Worm (Caenorhabditis elegans): ENCODE results near the gene vmo-1.
A peak's percentile ranks its signal among the peaks of the same experiment; 100 is the strongest.
"Not testable (repeated sequence)": the region's sequence is repeated elsewhere in the genome, so short reads cannot be mapped to it uniquely, and the experiment has no call there.

Gene vmo-1

ce11 chrV:20518927-20519326 lies 33.9 kb downstream of the vmo-1 start, which contains the start of gene Y38H6C.25:
Gene Y38H6C.25, plus strand, starts transcription at chrV:20519227.
- TF ChIP-seq ztf-4 (tag; optimal IDR thresholded peaks at IDR 0.05) (no peak), egl-27 (tag; optimal IDR thresholded peaks at IDR 0.05) (no peak), dmd-4 (tag; optimal IDR thresholded peaks at IDR 0.05) (no peak), ztf-1 (GFP tag; conservative IDR thresholded peaks at IDR 0.05) (no peak), C34F6.9 (tag; optimal IDR thresholded peaks at IDR 0.05) (no peak), nhr-23 (tag; optimal IDR thresholded peaks at IDR 0.05) (no peak), lin-13 (GFP tag; optimal IDR thresholded peaks at IDR 0.05) (no peak), nhr-237 (tag; optimal IDR thresholded peaks at IDR 0.05) (no peak), ztf-11 (tag; optimal IDR thresholded peaks at IDR 0.05) (no peak), nhr-21 (tag; optimal IDR thresholded peaks at IDR 0.05) (no peak)

ce11 chrV:20517005-20517404 lies 35.9 kb downstream of the vmo-1 start:
- TF ChIP-seq unc-39 (tag; optimal IDR thresholded peaks at IDR 0.05) (no peak), nhr-11 (tag; optimal IDR thresholded peaks at IDR 0.05) (no peak), nhr-6 (tag; optimal IDR thresholded peaks at IDR 0.05) (no peak), nhr-77 (tag; optimal IDR thresholded peaks at IDR 0.05) (no peak), blmp-1 (tag; optimal IDR thresholded peaks at IDR 0.05; ENCODE audit: insufficient read depth) (no peak), mab-5 (tag; optimal IDR thresholded peaks at IDR 0.05) (no peak), nhr-129 (tag; optimal IDR thresholded peaks at IDR 0.05) (no peak), mbf-1 (tag; optimal IDR thresholded peaks at IDR 0.05) (no peak), skn-1 (tag; optimal IDR thresholded peaks at IDR 0.05) (no peak), snpc-4 (tag; optimal IDR thresholded peaks at IDR 0.05) (no peak), peb-1 (tag; optimal IDR thresholded peaks at IDR 0.05) (no peak), ZK546.5 (tag; optimal IDR thresholded peaks at IDR 0.05) (no peak), mdl-1 (tag; optimal IDR thresholded peaks at IDR 0.05) (no peak), Y55F3AM.14 (GFP tag; optimal IDR thresholded peaks at IDR 0.05) (no peak), nhr-21 (tag; optimal IDR thresholded peaks at IDR 0.05) (no peak), ztf-4 (tag; optimal IDR thresholded peaks at IDR 0.05) (no peak), R02D3.7 (tag; optimal IDR thresholded peaks at IDR 0.05) (no peak), gmeb-1 (tag; optimal IDR thresholded peaks at IDR 0.05) (no peak), C34F6.9 (tag; optimal IDR thresholded peaks at IDR 0.05) (no peak), nhr-23 (tag; optimal IDR thresholded peaks at IDR 0.05) (no peak)

DNA sequence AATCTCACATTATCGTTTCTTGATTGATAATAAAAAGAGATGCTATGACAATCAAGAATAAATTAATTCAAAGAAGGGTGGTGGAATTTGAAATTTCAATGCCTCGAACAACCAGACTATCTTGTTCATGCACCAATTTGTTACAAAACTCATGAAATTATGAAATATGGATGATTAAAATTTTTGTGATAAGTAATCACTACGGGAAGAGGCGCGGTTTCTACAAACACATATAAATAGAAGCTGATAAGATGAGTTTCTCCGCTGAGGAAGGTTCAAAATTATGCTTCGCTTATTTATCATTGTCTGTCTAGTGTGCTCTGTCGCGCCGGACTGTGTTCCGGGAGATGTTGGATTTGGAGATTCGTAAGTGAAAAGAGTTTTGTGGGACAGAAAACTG lies 38.4 kb downstream of the vmo-1 start:
- TF ChIP-seq Y55F3AM.14 (GFP tag; optimal IDR thresholded peaks at IDR 0.05) = no peak
- TF ChIP-seq fos-1 (tag; optimal IDR thresholded peaks at IDR 0.05) = peak; percentile 63
- no peak for TF ChIP-seq unc-62 (GFP tag; optimal IDR thresholded peaks at IDR 0.05)

- not testable (repeated sequence) for TF ChIP-seq mdl-1, mbf-1, nhr-21 (tag; optimal IDR thresholded peaks at IDR 0.05)
Observed at ce11 chrV:20513661-20514060, 39.2 kb downstream of the vmo-1 start, which contains the start of gene Y38H6C.8. Gene Y38H6C.8, plus strand, starts transcription at chrV:20513961.

DNA sequence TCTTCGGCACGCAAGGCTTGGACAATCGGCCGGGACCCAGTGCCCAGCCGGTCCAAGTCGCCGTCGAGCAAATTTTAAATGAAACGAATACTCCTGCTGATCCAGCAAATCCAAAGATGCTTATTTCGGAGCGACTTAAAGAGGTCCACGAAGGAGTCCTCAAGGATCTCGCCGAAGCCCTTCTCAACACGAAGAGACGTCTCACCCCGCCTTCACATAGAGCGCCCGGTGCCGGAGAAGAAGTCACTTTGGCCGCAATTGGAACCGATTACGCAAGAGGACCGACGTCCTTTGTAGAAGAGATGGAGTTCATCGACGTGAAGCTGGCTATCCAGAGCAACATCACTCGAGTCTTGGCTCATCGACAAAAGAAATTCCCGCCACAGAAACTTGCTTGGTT lies 43.4 kb downstream of the vmo-1 start:
- TF ChIP-seq ceh-16 (tag; optimal IDR thresholded peaks at IDR 0.05) (no peak), elt-1 (tag; optimal IDR thresholded peaks at IDR 0.05) (no peak), Y55F3AM.14 (GFP tag; optimal IDR thresholded peaks at IDR 0.05) (no peak), egl-27 (tag; optimal IDR thresholded peaks at IDR 0.05) (no peak), nhr-6 (tag; optimal IDR thresholded peaks at IDR 0.05) (no peak), fos-1 (tag; optimal IDR thresholded peaks at IDR 0.05) (no peak), nhr-237 (tag; optimal IDR thresholded peaks at IDR 0.05) (no peak)

- TF ChIP-seq gmeb-1 (tag; optimal IDR thresholded peaks at IDR 0.05) (no peak), lin-11 (tag; optimal IDR thresholded peaks at IDR 0.05) (no peak), elt-3 (tag; optimal IDR thresholded peaks at IDR 0.05) (no peak), nhr-10 (tag; optimal IDR thresholded peaks at IDR 0.05) (no peak), crh-2 (tag; optimal IDR thresholded peaks at IDR 0.05) (no peak), blmp-1 (tag; optimal IDR thresholded peaks at IDR 0.05; ENCODE audit: insufficient read depth) (no peak), nhr-12 (tag; optimal IDR thresholded peaks at IDR 0.05) (no peak), snpc-4 (tag; optimal IDR thresholded peaks at IDR 0.05) (no peak), nhr-77 (tag; optimal IDR thresholded peaks at IDR 0.05) (no peak), skn-1 (tag; optimal IDR thresholded peaks at IDR 0.05) (no peak), nhr-25 (tag; optimal IDR thresholded peaks at IDR 0.05) (no peak), ama-1 (optimal IDR thresholded peaks at IDR 0.05) (no peak), sem-4 (tag; optimal IDR thresholded peaks at IDR 0.05) (no peak), unc-55 (GFP tag; optimal IDR thresholded peaks at IDR 0.05) (no peak)
Observed at ce11 chrV:20506542-20506941, 46.3 kb downstream of the vmo-1 start.

Measured in whole organism, L2 larva.